Worm (Caenorhabditis elegans): Measurements from ENCODE around the gene C04C3.6.

Gene C04C3.6

DNA sequence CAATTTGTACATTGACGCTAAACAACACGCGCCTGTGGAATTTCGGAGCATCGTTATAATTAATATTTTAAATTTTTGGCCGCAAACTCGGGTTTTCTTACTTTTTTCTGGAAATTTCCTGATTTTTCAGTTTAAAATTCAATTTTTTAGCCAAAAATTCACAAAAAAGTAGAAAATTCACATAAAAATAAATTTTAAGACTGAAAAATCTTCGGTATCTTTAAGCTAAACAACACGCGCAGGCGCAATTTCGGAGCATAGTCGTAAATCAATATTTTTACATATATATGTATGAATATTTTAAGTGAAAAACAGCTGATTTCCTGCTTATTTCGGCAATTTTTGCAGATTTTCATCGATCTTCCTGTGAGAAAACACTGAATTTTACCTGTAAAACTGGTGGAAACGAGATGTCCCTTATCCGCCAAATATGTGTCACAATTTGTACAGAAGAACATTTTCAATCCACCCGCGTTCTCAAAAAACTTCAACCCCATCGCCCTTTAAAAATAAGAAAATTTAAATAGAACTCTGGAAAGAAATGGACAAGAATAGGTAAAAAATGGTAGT is 40.0 kb downstream of the C04C3.6 start, which contains the start of gene B0546.3 (continued):
- peak; percentile 39 for TF ChIP-seq chd-7 (tag; optimal IDR thresholded peaks at IDR 0.05)
- TF ChIP-seq F22D6.2 (tag; optimal IDR thresholded peaks at IDR 0.05), result no peak
- peak; percentile 54 for TF ChIP-seq repo-1 (tag; optimal IDR thresholded peaks at IDR 0.05)
- TF ChIP-seq ztf-26 (tag; optimal IDR thresholded peaks at IDR 0.05), result peak; percentile 63
- no peak for TF ChIP-seq lin-54 (GFP tag; optimal IDR thresholded peaks at IDR 0.05)
- TF ChIP-seq tbp1 (GFP tag; optimal IDR thresholded peaks at IDR 0.05), result no peak
- TF ChIP-seq aptf-2 (GFP tag; conservative IDR thresholded peaks at IDR 0.05), result no peak
- no peak for TF ChIP-seq ceh-91 (GFP tag; IDR thresholded peaks at IDR 0.05)
- TF ChIP-seq dox-1 (GFP tag; IDR thresholded peaks at IDR 0.05), result 0 out of 2 replicates have a peak, but pooled peaks have one; percentile 10
- TF ChIP-seq madf-6 (GFP tag; IDR thresholded peaks at IDR 0.05), result 0 out of 2 replicates have a peak, but pooled peaks have one; percentile 25
- TF ChIP-seq atf-7 (tag; optimal IDR thresholded peaks at IDR 0.05), result no peak
- TF ChIP-seq mxl-1 (tag; optimal IDR thresholded peaks at IDR 0.05), result no peak
- 0 out of 2 replicates have a peak, but pooled peaks have one; percentile 34 for TF ChIP-seq Y53G8AR.9 (GFP tag; conservative IDR thresholded peaks at IDR 0.05)
- TF ChIP-seq efl-1 (GFP tag; optimal IDR thresholded peaks at IDR 0.05), result no peak
- TF ChIP-seq nhr-27 (tag; optimal IDR thresholded peaks at IDR 0.05), result no peak
- no peak for TF ChIP-seq xnd-1 (tag; optimal IDR thresholded peaks at IDR 0.05)
- TF ChIP-seq F49E8.2 (tag; optimal IDR thresholded peaks at IDR 0.05; ENCODE audit: insufficient read depth), result no peak
- no peak for TF ChIP-seq egl-18 (GFP tag; IDR thresholded peaks at IDR 0.05)
- TF ChIP-seq nhr-120 (GFP tag; IDR thresholded peaks at IDR 0.05), result no peak
- no peak for TF ChIP-seq nhr-80 (tag; optimal IDR thresholded peaks at IDR 0.05)
- TF ChIP-seq D2030.7 (GFP tag; IDR thresholded peaks at IDR 0.05), result no peak
- TF ChIP-seq nfyb-1 (GFP tag; IDR thresholded peaks at IDR 0.05), result 0 out of 2 replicates have a peak, but pooled peaks have one; percentile 57
- TF ChIP-seq F55B11.4 (tag; optimal IDR thresholded peaks at IDR 0.05; ENCODE audit: borderline replicate concordance, insufficient read depth), result no peak
- no peak for TF ChIP-seq snpc-1.3 (tag; optimal IDR thresholded peaks at IDR 0.05; ENCODE audit: insufficient read depth)
- TF ChIP-seq ceh-58 (GFP tag; IDR thresholded peaks at IDR 0.05), result no peak
- TF ChIP-seq fkh-3 (tag; optimal IDR thresholded peaks at IDR 0.05), result no peak
- TF ChIP-seq egl-44 (GFP tag; IDR thresholded peaks at IDR 0.05), result no peak
- no peak for TF ChIP-seq tbx-9 (tag; optimal IDR thresholded peaks at IDR 0.05; ENCODE audit: borderline replicate concordance)
- TF ChIP-seq pbrm-1 (GFP tag; IDR thresholded peaks at IDR 0.05), result no peak
- TF ChIP-seq F37B4.10 (GFP tag; IDR thresholded peaks at IDR 0.05), result no peak
- TF ChIP-seq nhr-179 (tag; optimal IDR thresholded peaks at IDR 0.05), result no peak

DNA sequence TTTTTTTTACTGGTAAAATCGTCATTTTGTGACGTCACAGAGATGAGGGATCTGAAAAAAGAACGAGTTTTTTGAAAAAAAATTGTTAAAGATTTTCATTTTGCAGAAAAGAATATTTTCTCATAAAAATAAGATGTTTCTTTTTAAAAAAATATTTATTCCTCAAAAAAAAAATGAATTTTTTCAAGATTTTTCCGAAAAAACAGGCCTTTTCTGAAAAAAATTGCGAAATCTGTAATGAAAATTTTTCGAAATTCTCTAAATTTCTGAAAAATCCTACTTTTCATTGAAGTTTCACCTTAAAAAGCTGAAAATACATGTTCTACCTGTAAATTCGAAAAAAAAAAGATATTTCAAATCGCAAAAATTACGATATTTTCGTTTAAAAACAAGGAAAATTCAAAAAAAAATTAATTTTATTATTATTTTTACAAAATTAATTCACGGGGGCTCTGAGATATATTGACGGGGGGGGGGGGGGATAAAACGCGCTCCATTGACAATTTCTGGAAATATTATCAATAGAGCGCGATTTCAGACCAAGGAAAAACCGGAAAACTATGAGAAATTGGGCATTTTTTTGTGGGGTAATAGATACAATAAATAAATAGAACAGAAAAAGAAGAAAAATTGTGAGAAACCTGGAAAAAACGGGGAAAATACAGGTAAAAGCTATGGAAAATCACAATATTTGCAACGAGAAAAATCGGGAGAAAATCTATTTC is 44.2 kb downstream of the C04C3.6 start, which contains the start of gene otub-4:
Gene otub-4 (minus strand): TSS at position 51 of the 725 bp plus-strand sequence.
- no peak for TF ChIP-seq cebp-1 (GFP tag; IDR thresholded peaks at IDR 0.05)
- peak; percentile 24 for TF ChIP-seq cebp-1 (tag; optimal IDR thresholded peaks at IDR 0.05)
- TF ChIP-seq mcd-1 (GFP tag; IDR thresholded peaks at IDR 0.05), result peak; percentile 58; the same call in 1 of the 2 replicates
- no peak for TF ChIP-seq snpc-3.4 (tag; optimal IDR thresholded peaks at IDR 0.05)

DNA sequence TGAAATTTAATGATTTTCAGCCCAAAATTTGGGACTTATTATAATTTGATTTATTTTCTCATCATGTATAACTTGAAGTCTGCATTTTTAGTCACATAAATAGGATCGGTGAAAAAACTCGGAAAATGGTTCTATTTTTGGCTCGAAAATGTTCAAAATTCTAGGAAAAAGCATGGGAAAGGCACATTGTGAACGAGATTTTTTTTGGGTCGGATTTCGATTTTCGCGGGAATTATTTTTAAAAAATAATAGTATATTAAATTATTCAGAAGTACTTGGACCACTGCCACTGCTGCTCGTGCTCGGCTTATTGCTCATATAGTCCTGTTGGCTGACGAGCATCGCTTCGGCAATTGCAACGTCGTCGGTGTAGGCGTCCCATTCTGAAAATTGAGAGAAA is 49.0 kb downstream of the C04C3.6 start:
- TF ChIP-seq ceh-27 (GFP tag; optimal IDR thresholded peaks at IDR 0.05) (no peak), F52B5.7 (tag; optimal IDR thresholded peaks at IDR 0.05) (peak; percentile 32), ztf-26 (tag; optimal IDR thresholded peaks at IDR 0.05) (peak; percentile 35), lin-35 (GFP tag; optimal IDR thresholded peaks at IDR 0.05) (peak in 1 of 3 experiments; percentile 1), repo-1 (tag; optimal IDR thresholded peaks at IDR 0.05) (peak; percentile 74)
